Worm (Caenorhabditis elegans) whole organism, late embryonic: Measurements from ENCODE around the gene nspc-16.

ENCODE experiments used
- C08G9.2 ChIP-seq: sonication (generic microtip); optimal IDR thresholded peaks from 2 replicates; lab custom pipeline; 2016; ENCODE audit warnings: mild to moderate bottlenecking, missing genetic modification characterization, moderate library complexity, missing compliant biosample characterization
- C38D4.7 ChIP-seq: fragments of 200-800 bp; sonication (Bioruptor generic); optimal IDR thresholded peaks from 2 replicates; lab custom pipeline; 2018; ENCODE audit warnings: mild to moderate bottlenecking, missing genetic modification characterization, moderate library complexity, missing compliant biosample characterization
- F13H6.1 ChIP-seq: sonication (generic microtip); optimal IDR thresholded peaks from 2 replicates; lab custom pipeline; 2016; ENCODE audit warnings: missing genetic modification characterization, missing compliant biosample characterization
- K02D7.2 ChIP-seq: sonication (generic microtip); optimal IDR thresholded peaks from 2 replicates; lab custom pipeline; 2017; ENCODE audit warnings: mild to moderate bottlenecking, missing genetic modification characterization, missing compliant biosample characterization
- T23F11.4 ChIP-seq: fragments of 200-800 bp; sonication (Bioruptor generic); optimal IDR thresholded peaks from 2 replicates; lab custom pipeline; 2018; ENCODE audit warnings: mild to moderate bottlenecking, missing genetic modification characterization, missing compliant biosample characterization
- ceh-14 ChIP-seq: sonication (generic microtip); optimal IDR thresholded peaks from 2 replicates; lab custom pipeline; 2016; ENCODE audit warnings: missing genotype, missing genetic modification characterization, missing compliant biosample characterization
- ceh-18 ChIP-seq: sonication (generic microtip); optimal IDR thresholded peaks from 2 replicates; lab custom pipeline; 2016; ENCODE audit warnings: missing genetic modification characterization, missing compliant biosample characterization
- ceh-24 ChIP-seq: sonication (generic microtip); optimal IDR thresholded peaks from 2 replicates; lab custom pipeline; 2016; ENCODE audit warnings: mild to moderate bottlenecking, missing genetic modification characterization, missing compliant biosample characterization
- ceh-31 ChIP-seq: sonication (generic microtip); optimal IDR thresholded peaks from 2 replicates; lab custom pipeline; 2016; ENCODE audit warnings: missing genetic modification characterization, missing compliant biosample characterization
- ceh-34 ChIP-seq: sonication (generic microtip); optimal IDR thresholded peaks from 2 replicates; lab custom pipeline; 2016; ENCODE audit warnings: mild to moderate bottlenecking, missing genetic modification characterization, missing compliant biosample characterization
- ceh-45 ChIP-seq: fragments of 200-800 bp; sonication (Bioruptor generic); IDR thresholded peaks from 2 replicates; pipeline ENCODE4 v1.3.6; 2022; ENCODE audit warnings: missing genetic modification reagents, missing genetic modification characterization, missing compliant biosample characterization
- ceh-48 ChIP-seq: sonication (generic microtip); optimal IDR thresholded peaks from 2 replicates; lab custom pipeline; 2016; ENCODE audit warnings: missing genetic modification characterization, inconsistent platforms, missing compliant biosample characterization
- ceh-9 ChIP-seq: sonication (generic microtip); optimal IDR thresholded peaks from 2 replicates; lab custom pipeline; 2016; ENCODE audit warnings: mild to moderate bottlenecking, missing genetic modification characterization, inconsistent platforms, missing compliant biosample characterization
- che-1 ChIP-seq: sonication (generic microtip); optimal IDR thresholded peaks from 2 replicates; lab custom pipeline; 2016; ENCODE audit warnings: mild to moderate bottlenecking, missing genetic modification characterization, missing compliant biosample characterization
- elt-2 ChIP-seq: sonication (generic microtip); optimal IDR thresholded peaks from 2 replicates; lab custom pipeline; 2016; ENCODE audit warnings: missing genetic modification reagents, missing genetic modification characterization, missing compliant biosample characterization
- elt-4 ChIP-seq: sonication (generic microtip); optimal IDR thresholded peaks from 2 replicates; lab custom pipeline; 2016; ENCODE audit warnings: missing genetic modification characterization, missing compliant biosample characterization
- ets-4 ChIP-seq: sonication (generic microtip); optimal IDR thresholded peaks from 2 replicates; lab custom pipeline; 2016; ENCODE audit warnings: missing genetic modification characterization, missing compliant biosample characterization
- eyg-1 ChIP-seq: sonication (generic microtip); optimal IDR thresholded peaks from 2 replicates; lab custom pipeline; 2016; ENCODE audit warnings: missing genotype, missing genetic modification characterization, missing compliant biosample characterization
- fkh-10 ChIP-seq: fragments of 150-350 bp; optimal IDR thresholded peaks from 2 replicates; lab custom pipeline; 2014; ENCODE audit warnings: missing biosample characterization, missing genetic modification reagents, missing genetic modification characterization
- fkh-6 ChIP-seq: sonication (generic microtip); optimal IDR thresholded peaks from 2 replicates; lab custom pipeline; 2016; ENCODE audit warnings: missing genetic modification characterization, missing compliant biosample characterization
- hlh-15 ChIP-seq: sonication (generic microtip); optimal IDR thresholded peaks from 2 replicates; lab custom pipeline; 2016; ENCODE audit warnings: missing genetic modification characterization, missing compliant biosample characterization
- hlh-6 ChIP-seq: sonication (generic microtip); optimal IDR thresholded peaks from 2 replicates; lab custom pipeline; 2016; ENCODE audit warnings: missing genotype, missing genetic modification characterization, missing compliant biosample characterization
- lim-6 ChIP-seq: sonication (generic microtip); optimal IDR thresholded peaks from 2 replicates; lab custom pipeline; 2016; ENCODE audit warnings: missing genetic modification characterization, missing compliant biosample characterization
- mec-3 ChIP-seq: sonication (generic microtip); optimal IDR thresholded peaks from 2 replicates; lab custom pipeline; 2016; ENCODE audit warnings: borderline replicate concordance, missing genetic modification characterization, missing compliant biosample characterization
- nfya-1 ChIP-seq: sonication (generic microtip); optimal IDR thresholded peaks from 2 replicates; lab custom pipeline; 2017; ENCODE audit warnings: missing genetic modification characterization, mild to moderate bottlenecking, missing compliant biosample characterization, antibody characterized with exemption, moderate library complexity
- nhr-11 ChIP-seq: fragments of 150-350 bp; optimal IDR thresholded peaks from 2 replicates; lab custom pipeline; 2014; ENCODE audit warnings: missing biosample characterization, missing genetic modification characterization
- npax-4 ChIP-seq: sonication (generic microtip); optimal IDR thresholded peaks from 2 replicates; lab custom pipeline; 2016; ENCODE audit warnings: missing genetic modification characterization, missing compliant biosample characterization
- odd-2 ChIP-seq: sonication (generic microtip); optimal IDR thresholded peaks from 2 replicates; lab custom pipeline; 2017; ENCODE audit warnings: antibody characterized with exemption, mild to moderate bottlenecking, missing genetic modification characterization, missing compliant biosample characterization
- pag-3 ChIP-seq: sonication (generic microtip); optimal IDR thresholded peaks from 2 replicates; lab custom pipeline; 2016; ENCODE audit warnings: missing compliant biosample characterization, missing genetic modification characterization, borderline replicate concordance
- pax-1 ChIP-seq: fragments of 150-350 bp; optimal IDR thresholded peaks from 2 replicates; lab custom pipeline; 2014; ENCODE audit warnings: missing biosample characterization, missing genetic modification characterization
- pha-2 ChIP-seq: sonication (generic microtip); optimal IDR thresholded peaks from 2 replicates; lab custom pipeline; 2017; ENCODE audit warnings: mild to moderate bottlenecking, missing genetic modification characterization, missing compliant biosample characterization
- pros-1 ChIP-seq: fragments of 150-350 bp; optimal IDR thresholded peaks from 2 replicates; lab custom pipeline; 2014; ENCODE audit warnings: missing biosample characterization, missing genetic modification reagents, missing genetic modification characterization
- ref-2 ChIP-seq: sonication (generic microtip); optimal IDR thresholded peaks from 2 replicates; lab custom pipeline; 2016; ENCODE audit warnings: missing genetic modification characterization, missing compliant biosample characterization
- rnt-1 ChIP-seq: sonication (generic microtip); optimal IDR thresholded peaks from 2 replicates; lab custom pipeline; 2016; ENCODE audit warnings: missing genetic modification characterization, missing compliant biosample characterization
- sox-2 ChIP-seq: fragments of 200-800 bp; sonication (Bioruptor generic); IDR thresholded peaks from 2 replicates; pipeline ENCODE4 v1.3.6; 2022; ENCODE audit warnings: missing genetic modification reagents, missing genetic modification characterization, missing compliant biosample characterization
- sox-4 ChIP-seq: sonication (generic microtip); optimal IDR thresholded peaks from 2 replicates; lab custom pipeline; 2017; ENCODE audit warnings: mild to moderate bottlenecking, missing genetic modification characterization, inconsistent platforms, missing compliant biosample characterization
- tbx-2 ChIP-seq: sonication (generic microtip); optimal IDR thresholded peaks from 2 replicates; lab custom pipeline; 2016; ENCODE audit warnings: missing genetic modification characterization, missing compliant biosample characterization
- unc-3 ChIP-seq, 2 experiments: fragments of 200-800 bp in 1 of 2; sonication (Bioruptor generic) in 1 of 2; sonication (generic microtip) in 1 of 2; conservative IDR thresholded peaks in 1 of 2; optimal IDR thresholded peaks in 1 of 2; 2 replicates each; pipeline versions ENCODE4 v1.3.6 to Lab custom; 2016 to 2022; ENCODE audit warnings: missing compliant biosample characterization in 2 of 2, missing genetic modification characterization in 2 of 2, missing genetic modification reagents in 1 of 2
- unc-42 ChIP-seq: sonication (generic microtip); optimal IDR thresholded peaks from 2 replicates; lab custom pipeline; 2016; ENCODE audit warnings: missing genotype, missing genetic modification characterization, missing compliant biosample characterization
- unc-55 ChIP-seq: sonication (generic microtip); optimal IDR thresholded peaks from 2 replicates; lab custom pipeline; 2017; ENCODE audit warnings: missing biosample characterization, missing genetic modification reagents, missing genetic modification characterization
- unc-86 ChIP-seq: sonication (generic microtip); optimal IDR thresholded peaks from 2 replicates; lab custom pipeline; 2016; ENCODE audit warnings: missing genetic modification characterization, missing compliant biosample characterization
- ztf-16 ChIP-seq: sonication (generic microtip); optimal IDR thresholded peaks from 2 replicates; lab custom pipeline; 2017; ENCODE audit warnings: missing genetic modification characterization, missing compliant biosample characterization

Gene nspc-16

ce11 chrX:14560297-14560680 is 36.9 kb downstream of the nspc-16 start (continued):
- TF ChIP-seq elt-2 (tag; lab: Kevin White, UChicago) (peak; percentile 43), ets-4 (tag; lab: Kevin White, UChicago) (peak; percentile 90), elt-4 (tag; lab: Kevin White, UChicago) (no peak), nfya-1 (tag; lab: Kevin White, UChicago) (peak; percentile 86), T23F11.4 (GFP tag; lab: Kevin White, UChicago) (peak; percentile 42), ref-2 (tag; lab: Kevin White, UChicago) (peak; percentile 86), pax-1 (tag; lab: Kevin White, UChicago) (peak; percentile 70), nhr-11 (no peak), unc-3 (GFP tag; conservative IDR thresholded peaks at IDR 0.05; lab: Robert Waterston, UW) (no peak), unc-3 (tag; optimal IDR thresholded peaks at IDR 0.05; lab: Kevin White, UChicago) (no peak), C08G9.2 (tag; lab: Kevin White, UChicago) (no peak), unc-86 (tag; lab: Kevin White, UChicago) (no peak), ceh-31 (tag; lab: Kevin White, UChicago) (peak; percentile 87), K02D7.2 (tag; lab: Kevin White, UChicago) (no peak), pag-3 (tag; lab: Kevin White, UChicago) (peak; percentile 63), ztf-16 (peak; percentile 58), fkh-10 (no peak), sox-2 (GFP tag; lab: Robert Waterston, UW) (no peak), pha-2 (peak; percentile 62), lim-6 (tag; lab: Kevin White, UChicago) (no peak), ceh-45 (GFP tag; lab: Robert Waterston, UW) (no peak), ceh-48 (tag; lab: Kevin White, UChicago) (no peak), fkh-6 (tag; lab: Kevin White, UChicago) (no peak), che-1 (no peak), ceh-24 (tag; lab: Kevin White, UChicago) (no peak)
- TF ChIP-seq, all 69 proteins: peak for 29

- TF ChIP-seq tbx-2 (tag; lab: Kevin White, UChicago), result peak; percentile 67
- peak; percentile 81 for TF ChIP-seq unc-42
- peak; percentile 1 for TF ChIP-seq unc-55 (GFP tag; lab: Kevin White, UChicago)
- no peak for TF ChIP-seq eyg-1
- peak; percentile 11 for TF ChIP-seq ceh-31 (tag; lab: Kevin White, UChicago)
- peak; percentile 2 for TF ChIP-seq rnt-1 (tag; lab: Kevin White, UChicago)
- TF ChIP-seq hlh-15 (tag; lab: Kevin White, UChicago), result no peak
- peak; percentile 4 for TF ChIP-seq hlh-6 (tag; lab: Kevin White, UChicago)
- peak; percentile 49 for TF ChIP-seq nfya-1 (tag; lab: Kevin White, UChicago)
- TF ChIP-seq ceh-9 (tag; lab: Kevin White, UChicago), result no peak
- peak; percentile 25 for TF ChIP-seq ceh-34 (tag; lab: Kevin White, UChicago)
- no peak for TF ChIP-seq ceh-48 (tag; lab: Kevin White, UChicago)
- TF ChIP-seq ceh-18, result peak; percentile 72
These were observed 38.1 kb downstream of the nspc-16 start for ce11 chrX:14561416-14561973.

- TF ChIP-seq pax-1 (tag; lab: Kevin White, UChicago) (no peak), ceh-9 (tag; lab: Kevin White, UChicago) (no peak), ets-4 (tag; lab: Kevin White, UChicago) (no peak), C38D4.7 (GFP tag; lab: Kevin White, UChicago) (no peak), pag-3 (tag; lab: Kevin White, UChicago) (no peak), pha-2 (no peak), sox-2 (GFP tag; lab: Robert Waterston, UW) (no peak), rnt-1 (tag; lab: Kevin White, UChicago) (no peak), fkh-10 (no peak), ceh-45 (GFP tag; lab: Robert Waterston, UW) (no peak), F13H6.1 (tag; lab: Kevin White, UChicago) (no peak), sox-4 (no peak), elt-2 (tag; lab: Kevin White, UChicago) (no peak), npax-4 (tag; lab: Kevin White, UChicago) (no peak), ceh-31 (tag; lab: Kevin White, UChicago) (no peak), pros-1 (no peak), odd-2 (no peak), ceh-14 (tag; lab: Kevin White, UChicago) (no peak), mec-3 (tag; lab: Kevin White, UChicago) (no peak)
These were observed 39.1 kb downstream of the nspc-16 start for ce11 chrX:14562286-14563086.
